Fruit fly (Drosophila melanogaster): ENCODE measurements around the gene Cht11.

Gene Cht11

DNA sequence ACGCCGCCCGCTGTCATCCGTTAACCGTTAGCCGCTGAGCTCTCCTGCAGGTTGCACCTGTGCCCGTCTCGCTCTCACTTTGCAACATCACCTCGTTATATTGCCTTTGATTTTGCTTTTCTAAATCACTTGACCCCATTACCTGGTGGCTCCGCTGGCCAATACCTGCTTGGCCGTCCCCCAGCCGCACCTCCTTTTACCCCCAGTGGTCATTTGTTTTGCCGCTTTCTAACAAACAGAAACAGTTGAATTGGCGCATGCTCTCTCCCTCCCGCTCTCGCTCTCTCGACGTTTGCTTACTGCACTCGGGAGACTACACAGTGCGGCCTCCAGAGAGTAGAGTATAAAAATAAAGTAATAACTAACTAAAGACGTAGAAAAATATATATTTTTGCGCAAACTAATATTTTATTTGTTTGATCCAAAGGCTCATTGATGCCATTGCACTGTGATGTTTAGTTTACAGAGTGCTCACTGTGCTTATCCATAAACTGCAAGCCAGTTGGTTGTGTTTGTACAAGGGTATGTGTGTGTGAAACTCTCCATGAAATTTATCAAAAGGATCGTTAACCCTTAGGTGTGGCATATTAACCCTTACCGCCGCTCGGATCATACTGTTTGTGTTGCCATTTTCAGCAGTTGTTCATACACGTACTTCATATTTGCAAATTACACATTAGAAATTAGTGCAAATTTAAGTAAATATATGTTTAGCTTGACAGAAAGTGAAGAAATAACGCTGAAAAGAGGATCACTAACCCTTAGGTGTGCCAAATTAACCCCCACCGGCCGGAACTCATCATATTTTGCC, 44.6 kb downstream of the Cht11 start (continued):
- TF ChIP-seq CG18011 (GFP tag; optimal IDR thresholded peaks at IDR 0.05) (peak; percentile 20), unpg (GFP tag; optimal IDR thresholded peaks at IDR 0.05) (no peak), CG5953 (GFP tag; IDR thresholded peaks at IDR 0.05) (peak; percentile 85), CG12104 (GFP tag; optimal IDR thresholded peaks at IDR 0.05) (peak; percentile 8), E2f2 (GFP tag; IDR thresholded peaks at IDR 0.05) (peak; percentile 54; the same call in 1 of the 2 replicates), Vsx1 (GFP tag; optimal IDR thresholded peaks at IDR 0.05) (no peak), CG2199 (GFP tag; IDR thresholded peaks at IDR 0.05) (peak; percentile 60; the same call in 1 of the 3 replicates), Chrac-16 (GFP tag; optimal IDR thresholded peaks at IDR 0.05) (peak; percentile 77), CG10321 (GFP tag; IDR thresholded peaks at IDR 0.05) (no peak), Ptx1 (GFP tag; IDR thresholded peaks at IDR 0.05) (peak; percentile 90), CG1792 (GFP tag; optimal IDR thresholded peaks at IDR 0.05) (peak; percentile 55), tap (tag; optimal IDR thresholded peaks at IDR 0.05) (no peak), Taf1 (GFP tag; IDR thresholded peaks at IDR 0.05) (peak; percentile 72), CG31365 (tag; optimal IDR thresholded peaks at IDR 0.05) (peak; percentile 18), CG10979 (tag; optimal IDR thresholded peaks at IDR 0.05) (peak; percentile 68), Ssrp (tag; optimal IDR thresholded peaks at IDR 0.05) (peak; percentile 60), Ets65A (GFP tag) (peak; percentile 93), NC2β (GFP tag; optimal IDR thresholded peaks at IDR 0.05) (peak; percentile 56), CG42726 (GFP tag; IDR thresholded peaks at IDR 0.05; ENCODE audit: partially characterized antibody) (no peak), Hey (tag; optimal IDR thresholded peaks at IDR 0.05) (no peak), CG4282 (GFP tag; optimal IDR thresholded peaks at IDR 0.05) (peak; percentile 30), phol (tag; optimal IDR thresholded peaks at IDR 0.05) (peak; percentile 65), CG7987 (GFP tag; optimal IDR thresholded peaks at IDR 0.05) (peak; percentile 12), trem (tag; optimal IDR thresholded peaks at IDR 0.05) (peak; percentile 59), pnt (GFP tag; optimal IDR thresholded peaks at IDR 0.05) (peak; percentile 63), Rfx (GFP tag; IDR thresholded peaks at IDR 0.05) (peak; percentile 90), Pdp1 (GFP tag; optimal IDR thresholded peaks at IDR 0.05) (peak in 1 of 2 experiments; percentile 62), emc (GFP tag; optimal IDR thresholded peaks at IDR 0.05) (no peak), pita (GFP tag; optimal IDR thresholded peaks at IDR 0.05) (no peak), CG30431 (GFP tag; optimal IDR thresholded peaks at IDR 0.05) (peak; percentile 59), hb (GFP tag; IDR thresholded peaks at IDR 0.05; ENCODE audit: partially characterized antibody) (no peak), Deaf1 (tag; optimal IDR thresholded peaks at IDR 0.05) (no peak), vnd (GFP tag; IDR thresholded peaks at IDR 0.05; ENCODE audit: partially characterized antibody) (no peak), ewg (GFP tag; optimal IDR thresholded peaks at IDR 0.05) (peak; percentile 80), trh (GFP tag; optimal IDR thresholded peaks at IDR 0.05) (no peak), Abd-B (GFP tag; optimal IDR thresholded peaks at IDR 0.05) (peak; percentile 60), HmgZ (tag; optimal IDR thresholded peaks at IDR 0.05) (peak; percentile 51), ac (GFP tag; optimal IDR thresholded peaks at IDR 0.05) (peak; percentile 30), da (GFP tag; optimal IDR thresholded peaks at IDR 0.05) (peak; percentile 5), pros (GFP tag; optimal IDR thresholded peaks at IDR 0.05) (no peak), CG8359 (GFP tag; optimal IDR thresholded peaks at IDR 0.05; ENCODE audit: borderline replicate concordance) (no peak), CG4424 (GFP tag; optimal IDR thresholded peaks at IDR 0.05) (peak; percentile 70), HHEX (GFP tag; optimal IDR thresholded peaks at IDR 0.05) (peak; percentile 79), CG14860 (GFP tag; IDR thresholded peaks at IDR 0.05; ENCODE audit: partially characterized antibody) (no peak), fd96Cb (tag; optimal IDR thresholded peaks at IDR 0.05) (peak; percentile 74), usp (GFP tag; optimal IDR thresholded peaks at IDR 0.05) (no peak), PHDP (tag; optimal IDR thresholded peaks at IDR 0.05) (peak; percentile 69), mam (GFP tag; optimal IDR thresholded peaks at IDR 0.05) (peak; percentile 62), HmgD (GFP tag; optimal IDR thresholded peaks at IDR 0.05) (no peak)
